Worm (Caenorhabditis elegans) whole organism, late embryonic: Measurements from ENCODE around the gene htas-1.

Experiments used
- F13H6.1 ChIP-seq: sonication (generic microtip); optimal IDR thresholded peaks from 2 replicates; lab custom pipeline; 2016; ENCODE audit warnings: missing genetic modification characterization, missing compliant biosample characterization
- K02D7.2 ChIP-seq: sonication (generic microtip); optimal IDR thresholded peaks from 2 replicates; lab custom pipeline; 2017; ENCODE audit warnings: mild to moderate bottlenecking, missing genetic modification characterization, missing compliant biosample characterization
- T23F11.4 ChIP-seq: fragments of 200-800 bp; sonication (Bioruptor generic); optimal IDR thresholded peaks from 2 replicates; lab custom pipeline; 2018; ENCODE audit warnings: mild to moderate bottlenecking, missing genetic modification characterization, missing compliant biosample characterization
- Y22D7AL.16 ChIP-seq: sonication (generic microtip); optimal IDR thresholded peaks from 2 replicates; lab custom pipeline; 2016; ENCODE audit warnings: missing genetic modification characterization, missing compliant biosample characterization
- ahr-1 ChIP-seq: sonication (generic microtip); optimal IDR thresholded peaks from 2 replicates; lab custom pipeline; 2016; ENCODE audit warnings: missing genetic modification characterization, missing compliant biosample characterization
- ceh-14 ChIP-seq: sonication (generic microtip); optimal IDR thresholded peaks from 2 replicates; lab custom pipeline; 2016; ENCODE audit warnings: missing genotype, missing genetic modification characterization, missing compliant biosample characterization
- ceh-18 ChIP-seq: sonication (generic microtip); optimal IDR thresholded peaks from 2 replicates; lab custom pipeline; 2016; ENCODE audit warnings: missing genetic modification characterization, missing compliant biosample characterization
- ceh-2 ChIP-seq: sonication (generic microtip); optimal IDR thresholded peaks from 2 replicates; lab custom pipeline; 2016; ENCODE audit warnings: missing genotype, missing genetic modification characterization, missing compliant biosample characterization
- ceh-22 ChIP-seq: sonication (generic microtip); optimal IDR thresholded peaks from 2 replicates; lab custom pipeline; 2017; ENCODE audit warnings: missing biosample characterization, missing genetic modification characterization
- ceh-24 ChIP-seq: sonication (generic microtip); optimal IDR thresholded peaks from 2 replicates; lab custom pipeline; 2016; ENCODE audit warnings: mild to moderate bottlenecking, missing genetic modification characterization, missing compliant biosample characterization
- ceh-30 ChIP-seq: fragments of 150-350 bp; optimal IDR thresholded peaks from 2 replicates; lab custom pipeline; 2014; ENCODE audit warnings: missing biosample characterization, missing genetic modification characterization
- ceh-45 ChIP-seq: fragments of 200-800 bp; sonication (Bioruptor generic); IDR thresholded peaks from 2 replicates; pipeline ENCODE4 v1.3.6; 2022; ENCODE audit warnings: missing genetic modification reagents, missing genetic modification characterization, missing compliant biosample characterization
- ceh-48 ChIP-seq: sonication (generic microtip); optimal IDR thresholded peaks from 2 replicates; lab custom pipeline; 2016; ENCODE audit warnings: missing genetic modification characterization, inconsistent platforms, missing compliant biosample characterization
- dmd-4 ChIP-seq: sonication (generic microtip); optimal IDR thresholded peaks from 2 replicates; lab custom pipeline; 2016; ENCODE audit warnings: borderline replicate concordance, missing genetic modification characterization, missing compliant biosample characterization
- dve-1 ChIP-seq: sonication (generic microtip); optimal IDR thresholded peaks from 2 replicates; lab custom pipeline; 2017; ENCODE audit warnings: antibody characterized with exemption, mild to moderate bottlenecking, missing genetic modification characterization, missing compliant biosample characterization
- elt-2 ChIP-seq: sonication (generic microtip); optimal IDR thresholded peaks from 2 replicates; lab custom pipeline; 2016; ENCODE audit warnings: missing genetic modification reagents, missing genetic modification characterization, missing compliant biosample characterization
- eyg-1 ChIP-seq: sonication (generic microtip); optimal IDR thresholded peaks from 2 replicates; lab custom pipeline; 2016; ENCODE audit warnings: missing genotype, missing genetic modification characterization, missing compliant biosample characterization
- fax-1 ChIP-seq: sonication (generic microtip); optimal IDR thresholded peaks from 2 replicates; lab custom pipeline; 2016; ENCODE audit warnings: missing genotype, missing genetic modification characterization, missing compliant biosample characterization
- fkh-6 ChIP-seq: sonication (generic microtip); optimal IDR thresholded peaks from 2 replicates; lab custom pipeline; 2016; ENCODE audit warnings: missing genetic modification characterization, missing compliant biosample characterization
- gmeb-2 ChIP-seq: sonication (generic microtip); optimal IDR thresholded peaks from 2 replicates; lab custom pipeline; 2016; ENCODE audit warnings: missing genetic modification characterization, inconsistent platforms, missing compliant biosample characterization
- hlh-13 ChIP-seq: fragments of 200-800 bp; sonication (Bioruptor generic); optimal IDR thresholded peaks from 2 replicates; lab custom pipeline; 2018; ENCODE audit warnings: mild to moderate bottlenecking, missing genetic modification characterization, missing compliant biosample characterization
- hlh-8 ChIP-seq: sonication (generic microtip); optimal IDR thresholded peaks from 2 replicates; lab custom pipeline; 2016; ENCODE audit warnings: missing genotype, missing genetic modification characterization, missing compliant biosample characterization
- lim-6 ChIP-seq: sonication (generic microtip); optimal IDR thresholded peaks from 2 replicates; lab custom pipeline; 2016; ENCODE audit warnings: missing genetic modification characterization, missing compliant biosample characterization
- mec-3 ChIP-seq: sonication (generic microtip); optimal IDR thresholded peaks from 2 replicates; lab custom pipeline; 2016; ENCODE audit warnings: borderline replicate concordance, missing genetic modification characterization, missing compliant biosample characterization
- nfya-1 ChIP-seq: sonication (generic microtip); optimal IDR thresholded peaks from 2 replicates; lab custom pipeline; 2017; ENCODE audit warnings: missing genetic modification characterization, mild to moderate bottlenecking, missing compliant biosample characterization, antibody characterized with exemption, moderate library complexity
- nhr-232 ChIP-seq: sonication (generic microtip); optimal IDR thresholded peaks from 2 replicates; lab custom pipeline; 2016; ENCODE audit warnings: missing genetic modification characterization, missing compliant biosample characterization
- pat-9 ChIP-seq: fragments of 200-800 bp; sonication (Bioruptor generic); optimal IDR thresholded peaks from 2 replicates; lab custom pipeline; 2018; ENCODE audit warnings: mild to moderate bottlenecking, missing genetic modification characterization, moderate library complexity, missing compliant biosample characterization
- pha-2 ChIP-seq: sonication (generic microtip); optimal IDR thresholded peaks from 2 replicates; lab custom pipeline; 2017; ENCODE audit warnings: mild to moderate bottlenecking, missing genetic modification characterization, missing compliant biosample characterization
- pha-4 ChIP-seq: fragments of 150-350 bp; optimal IDR thresholded peaks from 2 replicates; lab custom pipeline; 2018; ENCODE audit warnings: missing biosample characterization, missing genetic modification reagents, missing genetic modification characterization
- pqm-1 ChIP-seq: sonication (generic microtip); optimal IDR thresholded peaks from 2 replicates; lab custom pipeline; 2016; ENCODE audit warnings: missing genetic modification characterization, missing compliant biosample characterization
- rnt-1 ChIP-seq: sonication (generic microtip); optimal IDR thresholded peaks from 2 replicates; lab custom pipeline; 2016; ENCODE audit warnings: missing genetic modification characterization, missing compliant biosample characterization
- syd-9 ChIP-seq: sonication (generic microtip); optimal IDR thresholded peaks from 2 replicates; lab custom pipeline; 2016; ENCODE audit warnings: mild to moderate bottlenecking, missing genetic modification characterization, moderate library complexity, missing compliant biosample characterization
- tbx-2 ChIP-seq: sonication (generic microtip); optimal IDR thresholded peaks from 2 replicates; lab custom pipeline; 2016; ENCODE audit warnings: missing genetic modification characterization, missing compliant biosample characterization
- unc-3 ChIP-seq, 2 experiments: fragments of 200-800 bp in 1 of 2; sonication (Bioruptor generic) in 1 of 2; sonication (generic microtip) in 1 of 2; conservative IDR thresholded peaks in 1 of 2; optimal IDR thresholded peaks in 1 of 2; 2 replicates each; pipeline versions ENCODE4 v1.3.6 to Lab custom; 2016 to 2022; ENCODE audit warnings: missing compliant biosample characterization in 2 of 2, missing genetic modification characterization in 2 of 2, missing genetic modification reagents in 1 of 2
- unc-42 ChIP-seq: sonication (generic microtip); optimal IDR thresholded peaks from 2 replicates; lab custom pipeline; 2016; ENCODE audit warnings: missing genotype, missing genetic modification characterization, missing compliant biosample characterization
- zip-5 ChIP-seq: sonication (generic microtip); optimal IDR thresholded peaks from 2 replicates; lab custom pipeline; 2016; ENCODE audit warnings: missing genetic modification characterization, missing compliant biosample characterization
- ztf-16 ChIP-seq: sonication (generic microtip); optimal IDR thresholded peaks from 2 replicates; lab custom pipeline; 2017; ENCODE audit warnings: missing genetic modification characterization, missing compliant biosample characterization

htas-1 gene

DNA sequence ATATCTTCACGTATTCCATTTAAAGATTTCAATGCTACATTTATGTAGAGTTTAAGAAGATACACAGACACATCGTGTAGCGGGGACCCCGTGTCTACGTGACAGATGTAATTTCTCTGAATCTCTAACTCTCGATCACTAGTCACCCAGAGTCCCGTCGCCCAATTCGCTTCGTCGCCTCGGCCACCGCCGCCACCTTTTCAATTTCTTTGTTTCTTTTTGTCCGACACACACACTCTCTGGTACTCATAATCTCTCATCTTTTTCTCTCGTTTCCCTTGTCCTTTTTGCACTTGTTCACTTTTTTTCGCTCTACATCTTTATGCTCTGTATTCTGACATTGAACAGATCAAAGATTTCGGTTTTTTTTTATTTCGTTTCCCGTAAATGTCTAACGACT lies 35.1 kb upstream of the htas-1 start (continued):
- no peak for TF ChIP-seq elt-2 (tag; lab: Kevin White, UChicago)
- TF ChIP-seq ceh-30 (tag; lab: Kevin White, UChicago): no peak
- no peak for TF ChIP-seq gmeb-2 (tag; lab: Kevin White, UChicago)
- no peak for TF ChIP-seq eyg-1 (tag; lab: Kevin White, UChicago)
- no peak for TF ChIP-seq dmd-4 (tag; lab: Kevin White, UChicago)
- no peak for TF ChIP-seq ahr-1 (tag; lab: Kevin White, UChicago)
- no peak for TF ChIP-seq unc-42
- no peak for TF ChIP-seq K02D7.2
- no peak for TF ChIP-seq pha-2 (tag; lab: Kevin White, UChicago)
- peak; percentile 12 for TF ChIP-seq ceh-14 (tag; lab: Kevin White, UChicago)
- TF ChIP-seq hlh-8: peak; percentile 49
- peak; percentile 17 for TF ChIP-seq F13H6.1 (tag; lab: Kevin White, UChicago)
- TF ChIP-seq ztf-16 (tag; lab: Kevin White, UChicago): no peak
- TF ChIP-seq ceh-22: no peak
- peak; percentile 77 for TF ChIP-seq nfya-1 (tag; lab: Kevin White, UChicago)
- peak; percentile 87 for TF ChIP-seq ceh-18 (tag; lab: Kevin White, UChicago)
- TF ChIP-seq mec-3: no peak
- TF ChIP-seq pqm-1 (tag; lab: Kevin White, UChicago): no peak
- no peak for TF ChIP-seq pha-4 (tag; lab: Kevin White, UChicago)
- TF ChIP-seq hlh-13 (GFP tag; lab: Kevin White, UChicago): no peak
- TF ChIP-seq unc-3 (GFP tag; conservative IDR thresholded peaks at IDR 0.05; lab: Robert Waterston, UW): no peak
- no peak for TF ChIP-seq unc-3 (tag; optimal IDR thresholded peaks at IDR 0.05; lab: Kevin White, UChicago)
- no peak for TF ChIP-seq lim-6 (tag; lab: Kevin White, UChicago)
- no peak for TF ChIP-seq ceh-24 (tag; lab: Kevin White, UChicago)
- TF ChIP-seq nhr-232: no peak

- TF ChIP-seq fax-1 (tag; lab: Kevin White, UChicago) (no peak), ceh-2 (no peak)
- TF ChIP-seq, all 69 proteins: peak for 0
Measured at ce11 chrIV:9717844-9718243, 34.5 kb upstream of the htas-1 start.

ce11 chrIV:9716490-9716889 lies 33.2 kb upstream of the htas-1 start:
- TF ChIP-seq tbx-2 (tag; lab: Kevin White, UChicago): no peak
- peak; percentile 33 for TF ChIP-seq elt-2 (tag; lab: Kevin White, UChicago)

DNA sequence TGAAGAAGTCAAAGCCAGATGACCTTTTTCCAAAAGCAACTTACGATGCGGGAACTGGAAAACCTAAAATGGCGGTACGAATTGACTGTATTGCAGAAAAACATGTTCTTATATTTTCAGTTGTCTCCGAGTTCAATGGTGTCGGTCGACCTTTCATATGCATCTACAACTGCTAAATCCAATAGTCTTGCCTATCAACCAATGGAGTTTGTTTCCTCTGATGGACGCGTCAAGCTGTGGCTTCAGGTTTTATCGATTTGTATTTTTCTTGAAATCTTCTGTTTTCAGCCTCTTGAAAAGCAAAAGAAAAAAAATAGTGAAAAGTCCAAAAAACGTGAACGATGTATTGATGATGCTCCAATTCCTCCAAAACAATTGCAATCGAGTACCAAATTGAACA lies 30.9 kb upstream of the htas-1 start:
- TF ChIP-seq nfya-1 (tag; lab: Kevin White, UChicago) (no peak), syd-9 (no peak), elt-2 (tag; lab: Kevin White, UChicago) (no peak)

- TF ChIP-seq rnt-1 (tag; lab: Kevin White, UChicago) (no peak), tbx-2 (tag; lab: Kevin White, UChicago) (no peak), zip-5 (tag; lab: Kevin White, UChicago) (no peak), pat-9 (tag; lab: Kevin White, UChicago) (no peak), syd-9 (no peak), fkh-6 (no peak), ceh-45 (no peak), T23F11.4 (no peak), Y22D7AL.16 (tag; lab: Kevin White, UChicago) (no peak), pqm-1 (tag; lab: Kevin White, UChicago) (no peak), hlh-8 (no peak), nhr-232 (no peak), pha-4 (tag; lab: Kevin White, UChicago) (no peak), dve-1 (tag; lab: Kevin White, UChicago) (no peak), elt-2 (tag; lab: Kevin White, UChicago) (no peak), dmd-4 (tag; lab: Kevin White, UChicago) (no peak), ceh-48 (tag; lab: Kevin White, UChicago) (no peak), ceh-22 (no peak), lim-6 (tag; lab: Kevin White, UChicago) (no peak)
Measured at ce11 chrIV:9712782-9713181, 29.4 kb upstream of the htas-1 start, which contains the start of gene K01H12.4. Gene K01H12.4, plus strand, starts transcription at chrIV:9713082.
